Worm (Caenorhabditis elegans) whole organism, late embryonic: ENCODE data around the gene ZC204.17.

Source experiments
- ama-1 ChIP-seq: fragments of 150-350 bp; optimal IDR thresholded peaks from 2 replicates; lab custom pipeline; 2014
- madf-2 ChIP-seq: sonication (generic microtip); optimal IDR thresholded peaks from 2 replicates; lab custom pipeline; 2017; ENCODE audit warnings: missing genetic modification characterization, missing compliant biosample characterization
- pat-9 ChIP-seq: fragments of 200-800 bp; sonication (Bioruptor generic); optimal IDR thresholded peaks from 2 replicates; lab custom pipeline; 2018; ENCODE audit warnings: mild to moderate bottlenecking, missing genetic modification characterization, moderate library complexity, missing compliant biosample characterization
- ref-2 ChIP-seq: sonication (generic microtip); optimal IDR thresholded peaks from 2 replicates; lab custom pipeline; 2016; ENCODE audit warnings: missing genetic modification characterization, missing compliant biosample characterization
- sdc-2 ChIP-seq: sonication (generic microtip); optimal IDR thresholded peaks from 2 replicates; lab custom pipeline; 2016; ENCODE audit warnings: missing genotype, missing genetic modification characterization, missing compliant biosample characterization

DNA sequence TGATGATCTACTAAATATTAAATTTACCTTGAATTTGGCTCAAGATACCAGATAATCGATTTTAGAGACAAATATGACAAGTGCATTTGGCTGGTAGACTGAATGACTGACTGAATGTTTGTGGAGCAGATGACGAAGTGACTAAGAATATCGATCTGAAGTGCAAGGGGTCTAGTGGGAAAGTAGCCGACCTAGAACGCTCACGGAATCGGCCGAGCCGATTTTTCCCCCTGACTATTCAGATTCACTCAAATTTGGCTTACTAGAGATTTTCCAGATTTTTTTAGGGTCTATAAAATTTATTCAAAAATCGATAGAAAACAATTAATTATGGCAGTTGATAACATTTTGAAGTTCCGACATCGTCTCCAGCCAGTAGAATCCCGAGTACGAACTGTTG lies 48.4 kb upstream of the ZC204.17 start, which contains the start of gene fbxc-26:
- TF ChIP-seq pat-9 (tag; lab: Kevin White, UChicago) (no peak), ref-2 (tag; lab: Kevin White, UChicago) (no peak), ama-1 (lab: Kevin White, UChicago) (no peak), sdc-2 (tag; lab: Kevin White, UChicago) (no peak), madf-2 (tag; lab: Kevin White, UChicago) (no peak)
